Worm (Caenorhabditis elegans): ENCODE data around the gene dyla-1.
"Not testable (repeated sequence)": the region's sequence is repeated elsewhere in the genome, so short reads cannot be mapped to it uniquely, and the experiment has no call there.

Gene dyla-1

DNA sequence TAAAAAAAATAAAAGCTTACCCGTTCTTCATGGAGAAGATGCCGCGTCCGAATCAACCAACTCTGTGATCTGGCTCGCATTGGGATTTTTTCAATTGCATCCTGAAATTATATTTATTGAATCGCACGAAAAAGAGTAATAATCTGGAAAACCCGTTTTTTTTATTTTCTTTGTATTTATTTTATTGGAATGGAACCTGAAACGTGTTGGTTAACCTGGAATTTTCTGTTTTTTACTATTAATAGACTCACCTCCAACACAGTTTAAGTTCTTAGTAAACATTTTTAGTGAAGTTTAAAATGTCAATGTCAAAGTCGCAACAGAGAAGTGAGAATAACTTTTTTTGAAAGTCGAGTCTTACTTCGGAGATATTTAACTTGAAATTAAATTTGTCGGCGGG, 22.6 kb upstream of the dyla-1 start:
- no peak for TF ChIP-seq unc-62 (GFP tag; optimal IDR thresholded peaks at IDR 0.05)

DNA sequence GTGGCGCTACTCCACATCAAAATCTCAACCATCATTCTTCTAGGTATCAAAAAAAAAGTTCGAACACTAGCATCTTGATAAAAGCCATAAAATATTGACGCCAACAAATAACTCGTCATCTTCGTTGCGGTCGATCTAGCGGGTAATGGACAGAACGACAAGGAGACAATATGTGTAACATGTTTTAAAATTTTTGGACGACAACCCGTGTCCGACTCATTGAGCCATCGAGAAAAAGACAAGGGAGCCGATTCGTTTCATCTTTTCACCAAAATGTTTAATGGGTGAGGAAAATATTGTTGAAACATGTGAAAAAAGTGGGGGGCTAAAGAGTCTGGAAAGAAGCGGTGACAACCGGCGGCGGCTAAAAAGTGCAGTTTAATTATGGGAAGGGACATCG, 19.3 kb upstream of the dyla-1 start:
- no peak for TF ChIP-seq unc-62 (GFP tag; optimal IDR thresholded peaks at IDR 0.05)

DNA sequence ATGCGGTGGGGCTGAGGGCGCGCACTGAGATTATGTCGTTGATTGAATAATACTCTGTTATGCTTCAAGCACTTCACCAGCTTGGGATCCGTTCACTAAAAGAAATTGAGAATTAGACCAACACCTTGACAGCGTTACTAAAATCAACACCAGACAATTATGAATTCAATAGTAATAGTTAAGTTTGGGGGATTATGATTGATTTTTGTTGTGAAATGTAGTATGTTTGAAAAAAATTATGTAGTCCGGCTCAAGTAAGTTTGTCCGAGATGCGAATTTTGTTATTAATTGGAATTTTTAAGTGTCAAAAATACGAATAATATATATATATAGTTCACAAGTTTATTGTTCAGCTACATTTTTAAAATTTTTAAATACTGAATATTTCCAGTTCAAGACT, 15.5 kb upstream of the dyla-1 start, which contains the start of gene sto-5:
sto-5 (minus strand) TSS at position 101 of the 400 bp plus-strand sequence.
- no peak for TF ChIP-seq unc-62 (GFP tag; optimal IDR thresholded peaks at IDR 0.05)

DNA sequence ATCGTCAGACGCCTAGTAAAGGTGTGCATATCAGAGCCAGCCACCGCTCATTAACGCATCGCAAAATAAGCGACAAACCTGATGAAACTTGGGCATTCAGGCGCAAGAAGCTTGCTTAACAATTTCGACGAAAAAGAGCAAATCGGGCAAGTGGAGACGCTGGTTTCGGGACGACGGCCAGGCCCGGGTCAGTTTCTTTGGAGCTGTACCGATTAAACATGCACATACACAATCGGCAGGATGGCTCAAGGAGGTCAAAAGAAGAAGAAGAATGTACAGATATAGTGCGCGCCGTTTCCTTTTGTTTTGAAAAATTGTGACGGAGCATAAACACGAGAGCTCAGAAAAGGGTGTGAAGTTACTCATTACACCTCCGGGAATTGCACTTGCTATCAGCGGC, 14.3 kb upstream of the dyla-1 start:
- no peak for TF ChIP-seq unc-62 (GFP tag; optimal IDR thresholded peaks at IDR 0.05)

DNA sequence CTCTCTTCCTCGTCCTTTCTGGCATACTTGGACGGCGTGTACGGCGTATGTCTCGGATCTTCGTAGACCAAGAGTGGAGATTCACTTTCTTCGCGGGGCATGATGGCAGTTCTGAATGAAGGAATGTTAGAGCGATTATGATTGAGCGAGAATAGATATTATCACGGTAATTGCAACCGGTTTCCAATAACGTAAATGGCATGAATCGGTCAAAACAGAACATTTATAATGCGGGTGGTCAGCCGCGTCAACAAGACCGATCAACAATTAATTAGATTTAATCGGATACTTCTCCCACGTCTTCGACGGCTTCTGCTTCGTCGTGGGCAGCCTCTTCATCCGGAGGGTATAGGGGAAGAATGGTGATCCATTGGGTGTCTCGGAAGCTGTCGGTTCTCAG, 6.1 kb upstream of the dyla-1 start, which contains the start of gene F41G4.13:
F41G4.13 (minus strand) TSS at position 101 of the 400 bp plus-strand sequence.
- TF ChIP-seq unc-62 (GFP tag; optimal IDR thresholded peaks at IDR 0.05): not testable (repeated sequence)

DNA sequence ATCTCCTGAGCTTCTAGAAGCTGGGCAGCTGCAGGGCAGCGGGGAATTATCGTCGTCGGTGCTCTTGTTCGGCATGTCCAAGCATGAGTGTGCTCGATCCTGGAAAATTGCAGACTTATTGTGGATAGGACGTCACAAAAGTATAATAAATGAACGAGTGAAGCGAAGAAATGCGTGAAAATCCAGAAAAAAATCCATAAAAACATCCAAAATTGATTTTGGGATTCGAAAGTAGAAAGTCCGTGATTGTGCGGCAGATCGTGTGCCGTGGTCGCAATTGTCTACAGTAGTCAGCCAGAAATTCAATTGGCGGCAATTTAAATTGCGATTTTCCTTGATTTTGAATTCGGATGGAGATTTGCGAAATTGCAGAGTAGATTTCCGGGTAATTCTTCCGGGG, 4.5 kb upstream of the dyla-1 start, which contains the start of gene F41G4.7:
F41G4.7 (minus strand) TSS at position 101 of the 400 bp plus-strand sequence.
- TF ChIP-seq unc-62 (GFP tag; optimal IDR thresholded peaks at IDR 0.05): no peak

DNA sequence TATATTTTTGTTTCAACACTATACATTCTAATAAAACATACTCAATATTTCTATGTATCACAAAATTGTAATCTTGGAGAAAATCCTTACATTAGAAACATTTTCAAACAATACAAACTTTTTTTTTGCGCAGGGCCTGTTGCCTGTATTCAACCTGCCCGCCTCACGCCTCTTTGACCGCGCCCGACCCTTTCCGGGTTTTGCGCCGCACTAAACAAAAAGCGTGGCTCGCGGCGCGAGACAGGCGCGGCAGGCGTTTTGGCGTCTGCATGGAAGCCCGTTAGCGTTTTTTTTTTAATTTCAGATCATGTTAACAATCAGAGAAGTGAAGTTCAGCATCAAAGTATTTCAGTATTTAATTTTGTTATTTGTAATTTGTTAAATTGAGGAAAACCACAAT, 2.1 kb downstream of the dyla-1 start:
- TF ChIP-seq unc-62 (GFP tag; optimal IDR thresholded peaks at IDR 0.05): no peak

DNA sequence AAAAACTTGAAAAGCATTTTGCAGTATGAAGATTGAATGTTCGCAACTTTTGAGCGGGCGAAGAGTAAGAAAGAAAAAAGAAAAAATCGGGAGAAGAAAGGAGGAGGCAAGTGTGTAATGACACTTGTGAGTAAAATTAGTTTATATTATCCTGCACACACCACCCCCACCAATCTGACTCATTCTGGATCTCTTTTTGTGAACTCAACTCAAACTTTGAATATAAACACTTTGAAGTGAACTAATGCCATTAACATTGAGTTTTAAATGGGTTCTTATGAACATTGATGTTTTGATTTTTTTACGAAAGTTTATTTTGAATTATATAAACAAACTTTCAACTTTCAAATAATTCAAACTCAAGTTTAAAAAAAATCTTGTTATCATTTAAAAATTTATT, 4.1 kb downstream of the dyla-1 start, which contains the start of gene F41G4.8:
F41G4.8 (minus strand) TSS at position 101 of the 400 bp plus-strand sequence.
- no peak for TF ChIP-seq unc-62 (GFP tag; optimal IDR thresholded peaks at IDR 0.05)

DNA sequence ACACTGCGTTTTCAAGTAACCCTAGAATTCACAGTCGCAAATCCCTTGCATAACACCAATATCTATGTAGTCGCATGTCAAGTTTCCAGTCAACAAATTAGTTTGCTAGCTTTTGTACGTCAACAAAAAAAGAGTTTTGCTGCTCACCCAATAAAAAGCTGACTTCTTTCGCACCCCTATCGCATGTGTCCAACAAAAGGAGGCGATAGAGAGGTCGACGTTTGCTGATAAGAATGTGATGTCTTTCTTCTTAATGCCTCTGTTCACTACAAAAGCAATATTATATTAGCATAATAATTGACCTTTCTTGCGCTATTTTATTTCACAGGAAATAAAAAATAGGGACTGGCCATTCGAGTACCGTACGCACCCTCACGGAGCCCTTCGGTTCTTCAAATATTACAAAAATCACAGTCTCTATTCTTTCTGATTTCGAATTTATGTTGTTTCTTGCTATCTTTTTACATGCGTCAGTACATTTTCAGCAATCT, 19.2 kb downstream of the dyla-1 start, which contains the start of gene T20F7.3:
T20F7.3 (plus strand) TSS at position 441 of the 491 bp plus-strand sequence.
- no peak for TF ChIP-seq unc-62 (GFP tag; optimal IDR thresholded peaks at IDR 0.05)

DNA sequence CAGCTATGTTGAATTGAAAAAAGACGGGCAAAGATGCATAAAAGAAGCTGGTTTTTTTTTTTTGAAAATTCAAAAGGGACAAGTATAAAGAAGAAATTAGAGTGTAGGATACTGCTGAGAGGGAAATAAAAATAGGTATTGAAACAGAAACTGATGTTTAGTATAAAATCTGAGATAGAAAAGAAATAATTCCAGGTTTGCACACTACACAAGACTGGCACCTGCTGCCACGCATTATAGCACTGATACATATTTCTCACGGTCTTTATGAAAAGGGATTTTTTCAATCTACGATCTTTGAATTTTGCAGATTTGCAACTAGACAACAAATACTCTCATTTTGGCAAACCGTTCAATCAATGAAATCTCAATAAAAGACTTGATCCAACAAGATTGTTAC, 22.5 kb downstream of the dyla-1 start:
- no peak for TF ChIP-seq unc-62 (GFP tag; optimal IDR thresholded peaks at IDR 0.05)

DNA sequence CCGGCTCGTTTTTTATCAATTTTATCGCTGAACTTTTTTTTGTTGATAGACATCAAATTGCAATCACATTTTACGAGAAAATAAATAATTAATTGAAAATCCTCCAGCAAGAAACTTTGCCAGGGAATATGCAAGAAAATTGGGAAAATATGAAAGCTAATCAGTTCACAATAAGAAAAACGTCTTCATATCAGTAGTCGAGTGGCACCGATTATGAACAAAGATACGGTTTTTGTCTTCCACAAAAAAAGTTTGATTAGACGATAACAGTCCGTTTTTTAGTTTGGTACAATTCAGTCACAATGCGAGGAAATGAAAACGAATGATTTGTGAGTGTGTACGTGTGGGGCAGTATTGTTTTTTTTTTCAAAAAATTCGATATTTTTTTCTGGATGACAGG, 24.2 kb downstream of the dyla-1 start:
- TF ChIP-seq unc-62 (GFP tag; optimal IDR thresholded peaks at IDR 0.05): no peak

DNA sequence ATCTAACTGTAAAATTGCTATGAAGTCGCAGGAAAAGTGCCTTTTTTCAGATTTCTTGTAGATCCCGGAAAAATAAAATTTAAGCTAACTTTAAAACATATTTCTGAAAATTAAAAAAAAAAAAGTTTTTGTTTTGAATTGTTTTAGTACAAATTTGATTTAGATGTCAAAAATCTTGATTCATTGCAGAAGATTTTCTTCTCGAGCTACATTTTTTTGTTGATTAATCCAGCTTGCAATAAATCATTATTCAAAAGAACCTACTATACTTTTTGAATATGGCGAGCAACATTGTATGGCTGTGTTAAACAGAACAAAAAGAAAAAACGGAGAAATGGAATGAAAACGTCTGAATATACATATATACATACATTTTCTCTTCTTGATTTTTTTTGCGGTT, 24.8 kb downstream of the dyla-1 start:
- TF ChIP-seq unc-62 (GFP tag; optimal IDR thresholded peaks at IDR 0.05): no peak

DNA sequence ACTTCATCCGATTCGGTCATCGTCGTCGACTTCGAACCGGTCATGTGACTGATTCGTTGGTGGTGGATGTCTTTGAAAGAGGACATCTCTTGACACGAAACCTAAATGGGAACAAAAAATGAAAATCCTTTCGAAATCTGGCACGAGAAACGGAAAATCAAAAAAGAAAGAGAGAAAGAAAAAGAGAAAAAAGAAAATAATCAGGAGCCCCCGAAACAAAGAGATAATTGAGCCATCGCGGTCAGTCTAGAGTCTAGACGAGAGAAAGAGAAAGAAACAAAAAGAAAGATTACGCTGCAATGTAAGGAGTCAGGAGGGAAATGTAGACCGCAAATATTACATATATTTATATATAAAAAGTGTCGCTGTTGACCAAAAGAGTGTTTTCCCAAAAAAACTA, 28.1 kb downstream of the dyla-1 start, which contains the start of gene aakg-2:
aakg-2 (minus strand) TSS at position 101 of the 400 bp plus-strand sequence.
- TF ChIP-seq unc-62 (GFP tag; optimal IDR thresholded peaks at IDR 0.05): no peak

DNA sequence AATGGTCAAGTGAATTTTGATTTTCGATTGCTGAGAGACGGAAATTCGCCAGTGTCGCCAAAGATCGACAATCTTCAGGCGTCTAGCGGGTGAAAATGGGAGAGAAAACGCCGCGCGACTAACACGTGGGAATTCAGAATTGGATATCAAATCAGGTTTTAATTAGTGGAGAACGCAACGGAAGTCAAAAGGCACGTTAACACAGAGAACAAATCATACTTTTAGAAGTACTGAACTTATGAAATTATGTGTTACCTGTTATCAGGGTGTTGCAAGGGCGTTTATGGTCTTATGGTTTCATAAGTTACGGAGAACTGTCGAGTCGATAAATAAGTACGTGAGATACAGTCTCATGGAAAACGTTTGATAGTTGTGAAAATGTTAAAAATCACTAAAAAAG, 30.5 kb downstream of the dyla-1 start:
- TF ChIP-seq unc-62 (GFP tag; optimal IDR thresholded peaks at IDR 0.05): no peak

DNA sequence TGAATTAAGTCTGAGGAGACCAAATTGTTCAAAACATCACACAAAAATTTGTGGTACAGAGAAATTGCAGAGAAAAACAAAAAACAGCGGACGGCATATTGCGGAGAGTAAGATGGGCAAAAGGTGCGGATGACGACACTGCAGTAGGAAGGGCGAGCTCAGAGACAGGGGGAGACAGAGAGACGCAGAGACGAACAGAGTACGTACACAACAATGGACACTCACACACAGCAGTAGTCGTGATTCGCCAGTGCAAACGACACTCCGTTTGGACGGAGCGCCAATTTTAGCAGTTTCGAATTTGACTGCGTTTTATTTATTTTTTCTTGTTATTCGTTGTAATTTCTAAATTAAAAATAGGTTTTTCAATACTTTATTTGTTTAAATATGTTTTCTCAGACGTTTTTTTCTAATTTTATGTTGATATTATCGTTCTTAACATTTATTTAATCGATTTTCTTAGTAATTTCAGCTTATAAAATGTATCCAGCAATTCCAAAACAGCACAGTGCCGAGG, 31.7 kb downstream of the dyla-1 start, which contains the start of gene T20F7.1:
T20F7.1 (plus strand) TSS at position 467 of the 517 bp plus-strand sequence.
- TF ChIP-seq unc-62 (GFP tag; optimal IDR thresholded peaks at IDR 0.05): no peak

DNA sequence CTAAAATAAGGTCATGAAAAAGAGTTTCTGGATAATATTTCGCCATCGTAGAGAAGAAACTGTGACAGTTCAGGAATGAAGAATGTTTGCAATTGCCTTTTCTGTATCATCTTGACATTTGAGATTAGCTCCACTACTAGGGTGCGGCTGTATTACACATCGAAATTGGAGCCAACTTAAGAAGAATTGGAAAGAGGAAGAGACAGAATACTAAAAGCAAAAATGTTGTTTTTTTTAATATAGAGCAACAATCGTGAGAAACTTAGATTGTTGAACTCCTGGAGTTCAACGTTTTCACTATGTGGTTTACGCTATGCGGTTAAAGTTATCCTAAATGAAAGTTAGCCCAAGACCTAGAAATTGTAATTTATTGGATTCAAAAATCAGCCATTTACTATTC, 39.6 kb downstream of the dyla-1 start, which contains the start of gene acs-9:
acs-9 (minus strand) TSS at position 101 of the 400 bp plus-strand sequence.
- TF ChIP-seq unc-62 (GFP tag; optimal IDR thresholded peaks at IDR 0.05): no peak

DNA sequence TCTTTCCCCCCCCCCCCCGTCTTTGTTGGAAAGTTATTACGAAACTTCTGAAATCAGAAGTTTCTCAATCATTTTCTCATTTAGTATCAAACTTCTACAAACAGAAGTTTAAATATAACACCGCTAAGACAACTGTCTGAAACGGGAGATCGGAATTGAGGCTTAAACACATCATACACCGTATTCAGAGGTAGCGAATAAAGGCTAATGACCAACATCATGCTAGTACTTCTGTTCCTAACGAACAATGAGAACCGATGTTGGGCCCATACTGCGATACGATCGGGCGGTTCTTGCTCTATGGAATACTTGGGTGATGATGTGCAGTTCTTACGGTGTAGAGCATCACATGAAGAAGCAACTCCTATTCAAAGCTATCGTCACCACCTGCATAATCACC, 42.6 kb downstream of the dyla-1 start, which contains the start of gene Y13C8A.1:
Y13C8A.1 (plus strand) TSS at position 301 of the 400 bp plus-strand sequence.
- not testable (repeated sequence) for TF ChIP-seq unc-62 (GFP tag; optimal IDR thresholded peaks at IDR 0.05)
